Worm (Caenorhabditis elegans) whole organism, L3 larva: ENCODE results near the gene ZK105.6.

ENCODE experiments used
- ama-1 ChIP-seq: fragments of 150-350 bp; optimal IDR thresholded peaks from 2 replicates; lab custom pipeline; 2018
- ceh-82 ChIP-seq: fragments of 150-350 bp; optimal IDR thresholded peaks from 2 replicates; lab custom pipeline; 2014; ENCODE audit warnings: missing biosample characterization, missing genetic modification characterization
- jun-1 ChIP-seq: fragments of 150-350 bp; optimal IDR thresholded peaks from 2 replicates; lab custom pipeline; 2014; ENCODE audit warnings: missing biosample characterization, missing genetic modification reagents, missing genetic modification characterization
- lin-15B ChIP-seq: fragments of 150-350 bp; optimal IDR thresholded peaks from 2 replicates; lab custom pipeline; 2014; ENCODE audit warnings: missing biosample characterization, missing genetic modification characterization
- nhr-23 ChIP-seq: fragments of 150-350 bp; optimal IDR thresholded peaks from 2 replicates; lab custom pipeline; 2014; ENCODE audit warnings: missing biosample characterization, missing genetic modification reagents, missing genetic modification characterization
- nhr-28 ChIP-seq: fragments of 150-350 bp; optimal IDR thresholded peaks from 2 replicates; lab custom pipeline; 2014; ENCODE audit warnings: missing biosample characterization, missing genetic modification characterization
- tbx-2 ChIP-seq: sonication (generic microtip); optimal IDR thresholded peaks from 2 replicates; lab custom pipeline; 2016; ENCODE audit warnings: mild to moderate bottlenecking, missing genetic modification characterization, missing compliant biosample characterization
- unc-39 ChIP-seq: sonication (generic microtip); optimal IDR thresholded peaks from 4 replicates; lab custom pipeline; 2017; ENCODE audit warnings: missing biosample characterization, missing genetic modification characterization

DNA sequence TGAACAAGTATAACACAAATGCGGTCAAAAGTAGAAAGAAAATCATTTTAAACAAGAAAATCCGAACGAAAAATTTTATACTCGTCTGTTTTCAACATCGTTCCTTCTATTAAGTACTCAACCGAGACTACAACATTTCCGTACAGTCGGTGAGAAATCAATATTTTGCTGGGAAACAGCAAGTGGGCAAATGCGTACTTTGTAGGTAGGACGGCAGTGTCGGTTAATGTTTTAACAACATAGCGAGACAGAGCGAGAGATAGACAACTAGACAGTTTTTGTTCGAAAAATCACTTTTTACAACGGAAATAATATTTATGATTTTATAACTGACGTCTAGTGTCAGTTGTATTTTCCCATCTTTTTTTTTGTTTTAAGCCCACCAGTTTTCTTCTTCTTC, 42.5 kb downstream of the ZK105.6 start, which contains the start of gene cyp-33A1:
- TF ChIP-seq tbx-2 (tag; lab: Kevin White, UChicago), result no peak
- peak; percentile 36 for TF ChIP-seq nhr-23 (tag; lab: Kevin White, UChicago)
- TF ChIP-seq nhr-28 (tag; lab: Kevin White, UChicago), result no peak
- TF ChIP-seq jun-1 (tag; lab: Kevin White, UChicago), result no peak
- no peak for TF ChIP-seq unc-39 (tag; lab: Kevin White, UChicago)
- TF ChIP-seq lin-15B (tag; lab: Kevin White, UChicago), result no peak
- no peak for TF ChIP-seq ama-1
- TF ChIP-seq ceh-82 (tag; lab: Kevin White, UChicago), result no peak
